Fruit fly (Drosophila melanogaster) whole organism, pupa: ENCODE results near the gene Chrac-14.

ENCODE experiments used
- CG13204 ChIP-seq: fragments of 200-800 bp; sonication (Bioruptor generic); optimal IDR thresholded peaks from 2 replicates; lab custom pipeline; 2018; ENCODE audit warnings: missing biosample characterization, mild to moderate bottlenecking, missing genetic modification characterization, moderate library complexity
- CG9948 ChIP-seq: fragments of 200-800 bp; sonication (Bioruptor generic); optimal IDR thresholded peaks from 2 replicates; lab custom pipeline; 2018; ENCODE audit warnings: missing biosample characterization, mild to moderate bottlenecking, missing genetic modification characterization, moderate library complexity

DNA sequence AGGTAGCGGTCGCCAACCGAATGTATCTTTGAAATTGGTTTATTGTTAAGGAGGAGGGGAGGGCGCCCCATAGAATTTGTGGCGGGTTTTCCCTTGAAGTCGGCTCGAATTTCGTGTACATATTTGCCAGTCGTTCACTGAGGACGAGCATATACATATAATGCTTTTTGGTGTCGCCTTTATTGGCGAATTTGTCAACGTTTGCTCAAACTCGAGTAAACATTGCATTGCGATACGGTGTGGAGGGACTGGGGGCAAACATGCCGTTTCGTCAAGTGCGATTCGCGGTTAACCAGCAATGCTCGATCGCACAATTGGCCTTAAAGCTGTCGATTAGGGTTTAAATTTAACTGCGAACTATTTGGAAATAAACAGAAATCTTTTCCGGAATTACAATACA lies 19.6 kb upstream of the Chrac-14 start:
- TF ChIP-seq CG9948 (no peak), CG13204 (no peak)
